Fruit fly (Drosophila melanogaster): ENCODE measurements around the gene TbCMF46.

DNA sequence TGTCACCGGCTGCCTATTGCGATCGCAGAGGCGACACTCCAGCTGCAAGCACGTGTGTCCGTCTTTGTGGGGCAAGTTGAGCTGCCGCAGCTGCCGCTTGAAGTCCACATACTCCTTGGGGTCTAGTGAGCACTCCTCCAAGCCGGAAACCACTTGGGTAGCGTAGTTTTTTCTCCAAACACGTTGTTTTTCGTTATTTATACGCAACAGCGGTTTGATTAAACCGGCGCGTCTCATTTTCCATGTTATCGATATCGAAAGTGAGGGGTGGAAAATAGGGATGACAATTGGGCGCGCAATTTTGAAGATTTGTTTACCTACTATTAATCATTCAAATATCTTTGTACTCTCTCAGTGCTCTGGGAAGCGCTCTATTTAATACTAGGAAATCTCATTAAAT, 31.5 kb downstream of the TbCMF46 start, which contains the start of gene mtDNA-helicase:
- TF ChIP-seq Dll (optimal IDR thresholded peaks at IDR 0.05), result no peak
- no peak for TF ChIP-seq psq (optimal IDR thresholded peaks at IDR 0.05)
- TF ChIP-seq EcR (GFP tag; optimal IDR thresholded peaks at IDR 0.05), result no peak
- no peak for TF ChIP-seq usp (GFP tag; optimal IDR thresholded peaks at IDR 0.05)
- TF ChIP-seq CG8478 (optimal IDR thresholded peaks at IDR 0.05), result no peak
- no peak for TF ChIP-seq pan (optimal IDR thresholded peaks at IDR 0.05)

All from whole organism.